Worm (Caenorhabditis elegans) whole organism, L2 larva: Measurements from ENCODE around the gene nit-1.

Experiments
- F13H6.1 ChIP-seq: sonication (generic microtip); optimal IDR thresholded peaks from 2 replicates; lab custom pipeline; 2016; ENCODE audit warnings: missing genetic modification characterization, missing compliant biosample characterization
- ZK546.5 ChIP-seq: sonication (generic microtip); optimal IDR thresholded peaks from 2 replicates; lab custom pipeline; 2017; ENCODE audit warnings: missing biosample characterization, missing genetic modification characterization
- ama-1 ChIP-seq: fragments of 150-350 bp; optimal IDR thresholded peaks from 2 replicates; lab custom pipeline; 2018; ENCODE audit warnings: inconsistent platforms
- blmp-1 ChIP-seq: sonication (generic microtip); optimal IDR thresholded peaks from 2 replicates; lab custom pipeline; 2017; ENCODE audit warnings: missing genetic modification characterization, mild to moderate bottlenecking, missing compliant biosample characterization, antibody characterized with exemption, moderate library complexity; ENCODE audit not compliant: insufficient read depth
- ceh-82 ChIP-seq: fragments of 150-350 bp; optimal IDR thresholded peaks from 2 replicates; lab custom pipeline; 2014; ENCODE audit warnings: missing biosample characterization, missing genetic modification characterization
- egl-27 ChIP-seq: sonication (generic microtip); optimal IDR thresholded peaks from 3 replicates; lab custom pipeline; 2017; ENCODE audit warnings: missing biosample characterization, missing genetic modification reagents, missing genetic modification characterization
- nhr-129 ChIP-seq: fragments of 150-350 bp; optimal IDR thresholded peaks from 2 replicates; lab custom pipeline; 2014; ENCODE audit warnings: missing biosample characterization, missing genetic modification characterization
- nhr-25 ChIP-seq: fragments of 150-350 bp; sonication (generic microtip); optimal IDR thresholded peaks from 3 replicates; lab custom pipeline; 2014; ENCODE audit warnings: missing biosample characterization, missing genetic modification characterization

DNA sequence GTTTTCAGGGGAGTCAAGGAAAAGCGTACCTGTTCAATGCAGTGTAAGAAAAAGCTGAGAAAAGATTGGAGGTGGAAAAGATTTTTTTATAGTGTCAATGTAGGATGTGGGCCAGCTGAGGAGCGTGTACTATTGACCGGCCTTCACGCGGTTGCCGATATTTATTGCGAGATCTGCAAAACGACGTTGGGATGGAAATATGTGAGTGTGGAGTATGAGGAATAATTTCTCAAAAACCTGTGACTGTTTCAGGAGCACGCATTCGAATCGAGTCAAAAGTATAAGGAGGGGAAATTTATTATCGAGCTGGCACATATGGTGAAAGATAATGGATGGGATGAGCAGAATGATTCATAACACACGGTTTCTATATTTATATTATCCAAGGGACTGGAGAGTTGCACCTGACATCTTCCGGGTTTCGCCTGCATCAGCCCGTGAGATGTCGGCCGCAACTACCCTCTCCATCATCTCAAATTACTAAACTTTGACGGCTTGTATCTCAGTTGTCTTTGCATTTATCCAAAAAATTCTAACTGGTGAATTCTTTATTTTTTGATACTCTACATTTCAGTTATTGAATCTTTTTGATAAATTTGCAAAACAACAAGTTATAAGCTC lies 35.2 kb downstream of the nit-1 start:
- TF ChIP-seq ama-1 (no peak), nhr-129 (no peak), ZK546.5 (no peak), ceh-82 (tag; lab: Kevin White, UChicago) (no peak), F13H6.1 (tag; lab: Kevin White, UChicago) (no peak), nhr-25 (tag; lab: Kevin White, UChicago) (no peak), egl-27 (tag; lab: Kevin White, UChicago) (no peak), blmp-1 (tag; lab: Kevin White, UChicago) (no peak)
